Worm (Caenorhabditis elegans): Measurements from ENCODE around the gene F44E5.2.

ce11 chrII:11726470-11727106 lies 40.0 kb upstream of the F44E5.2 start, which contains the start of gene F13D12.5:
- TF ChIP-seq ahr-1 (tag; optimal IDR thresholded peaks at IDR 0.05) = no peak
- TF ChIP-seq ceh-34 (tag; optimal IDR thresholded peaks at IDR 0.05) = no peak
- no peak for TF ChIP-seq F13H6.1 (tag; optimal IDR thresholded peaks at IDR 0.05)
- TF ChIP-seq tbx-7 (tag; optimal IDR thresholded peaks at IDR 0.05) = no peak
- TF ChIP-seq ama-1 (optimal IDR thresholded peaks at IDR 0.05) = no peak
